Fruit fly (Drosophila melanogaster) whole organism, prepupa: ENCODE data around the gene CG10969.

ENCODE experiments used
- Blimp-1 ChIP-seq: fragments of 200-800 bp; sonication (Bioruptor generic); optimal IDR thresholded peaks from 3 replicates; lab custom pipeline; 2017; ENCODE audit warnings: missing biosample characterization, missing genetic modification characterization, mild to moderate bottlenecking, moderate library complexity, missing genetic modification reagents
- CG10631 ChIP-seq: fragments of 200-800 bp; sonication (Bioruptor generic); optimal IDR thresholded peaks from 2 replicates; lab custom pipeline; 2016; ENCODE audit warnings: missing biosample characterization, missing genetic modification characterization
- CG10669 ChIP-seq: fragments of 200-800 bp; sonication (Bioruptor generic); optimal IDR thresholded peaks from 3 replicates; lab custom pipeline; 2018; ENCODE audit warnings: missing biosample characterization, mild to moderate bottlenecking, missing genetic modification characterization, moderate library complexity
- CG11294 ChIP-seq: fragments of 200-800 bp; sonication (Bioruptor generic); IDR thresholded peaks from 2 replicates; pipeline ENCODE4 v1.3.6; 2022; ENCODE audit warnings: missing biosample characterization, missing genetic modification characterization
- CG11902 ChIP-seq: fragments of 200-800 bp; sonication (Bioruptor generic); optimal IDR thresholded peaks from 3 replicates; lab custom pipeline; 2016; ENCODE audit warnings: missing biosample characterization, missing genetic modification characterization
- CG15336 ChIP-seq: fragments of 200-800 bp; sonication (Bioruptor generic); IDR thresholded peaks from 2 replicates; pipeline ENCODE4 v1.3.6; 2022; ENCODE audit warnings: missing biosample characterization, missing genetic modification characterization
- CG1621 ChIP-seq: fragments of 200-800 bp; sonication (Bioruptor generic); optimal IDR thresholded peaks from 3 replicates; lab custom pipeline; 2018; ENCODE audit warnings: missing biosample characterization, mild to moderate bottlenecking, missing genetic modification characterization
- CG3032 ChIP-seq: fragments of 200-800 bp; optimal IDR thresholded peaks from 2 replicates; lab custom pipeline; 2019; ENCODE audit warnings: missing biosample characterization, mild to moderate bottlenecking, missing genetic modification characterization, moderate library complexity
- CG31627 ChIP-seq: fragments of 200-800 bp; sonication (Bioruptor generic); optimal IDR thresholded peaks from 3 replicates; lab custom pipeline; 2016; ENCODE audit warnings: missing biosample characterization, missing genetic modification characterization
- CG34406 ChIP-seq: fragments of 200-800 bp; sonication (Bioruptor generic); optimal IDR thresholded peaks from 3 replicates; lab custom pipeline; 2016; ENCODE audit warnings: missing biosample characterization, missing genetic modification characterization
- CG6163 ChIP-seq: fragments of 200-800 bp; sonication (Bioruptor generic); IDR thresholded peaks from 3 replicates; pipeline ENCODE4 v1.3.6; 2022; ENCODE audit warnings: missing biosample characterization, missing genetic modification characterization
- CG6808 ChIP-seq: fragments of 200-800 bp; sonication (Bioruptor generic); optimal IDR thresholded peaks from 3 replicates; lab custom pipeline; 2017; ENCODE audit warnings: missing biosample characterization, missing genetic modification characterization, mild to moderate bottlenecking, moderate library complexity, missing genetic modification reagents
- CG6854 ChIP-seq: fragments of 200-800 bp; sonication (Bioruptor generic); optimal IDR thresholded peaks from 2 replicates; lab custom pipeline; 2017; ENCODE audit warnings: missing biosample characterization, mild to moderate bottlenecking, missing genetic modification characterization
- CG9139 ChIP-seq: fragments of 200-800 bp; sonication (Bioruptor generic); optimal IDR thresholded peaks from 3 replicates; lab custom pipeline; 2017; ENCODE audit warnings: missing biosample characterization, mild to moderate bottlenecking, missing genetic modification characterization
- Eip75B ChIP-seq: fragments of 200-800 bp; sonication (Bioruptor generic); optimal IDR thresholded peaks from 3 replicates; lab custom pipeline; 2016; ENCODE audit warnings: missing biosample characterization, missing genetic modification characterization
- Eip78C ChIP-seq: fragments of 200-800 bp; sonication (Bioruptor generic); peaks from one replicate; lab custom pipeline; 2016; ENCODE audit warnings: missing biosample characterization, missing genetic modification characterization
- Eip93F ChIP-seq: fragments of 200-800 bp; sonication (Bioruptor generic); optimal IDR thresholded peaks from 2 replicates; lab custom pipeline; 2016; ENCODE audit warnings: missing biosample characterization, mild to moderate bottlenecking, missing genetic modification characterization
- Ets21C ChIP-seq: fragments of 200-800 bp; sonication (Bioruptor generic); optimal IDR thresholded peaks from 3 replicates; lab custom pipeline; 2016; ENCODE audit warnings: missing biosample characterization, missing genetic modification characterization
- Ets96B ChIP-seq: fragments of 200-800 bp; optimal IDR thresholded peaks from 2 replicates; lab custom pipeline; 2019; ENCODE audit warnings: missing biosample characterization, mild to moderate bottlenecking, missing genetic modification characterization, moderate library complexity
- Hr38 ChIP-seq: sonication (Bioruptor generic); optimal IDR thresholded peaks from 2 replicates; lab custom pipeline; 2016; ENCODE audit warnings: missing biosample characterization, missing genetic modification characterization
- Hr4 ChIP-seq: fragments of 200-800 bp; sonication (Bioruptor generic); optimal IDR thresholded peaks from 3 replicates; lab custom pipeline; 2016; ENCODE audit warnings: missing biosample characterization, missing genetic modification characterization
- Lpt ChIP-seq: fragments of 200-800 bp; sonication (Bioruptor generic); optimal IDR thresholded peaks from 3 replicates; lab custom pipeline; 2016; ENCODE audit warnings: missing biosample characterization, missing genetic modification characterization
- Smox ChIP-seq: fragments of 200-800 bp; sonication (Bioruptor generic); optimal IDR thresholded peaks from 3 replicates; lab custom pipeline; 2016; ENCODE audit warnings: missing biosample characterization, missing genetic modification characterization
- Sox102F ChIP-seq: fragments of 200-800 bp; sonication (Bioruptor generic); optimal IDR thresholded peaks from 2 replicates; lab custom pipeline; 2016; ENCODE audit warnings: missing biosample characterization, mild to moderate bottlenecking, missing genetic modification characterization
- Sox14 ChIP-seq: fragments of 200-800 bp; sonication (Bioruptor generic); optimal IDR thresholded peaks from 3 replicates; lab custom pipeline; 2016; ENCODE audit warnings: missing biosample characterization, missing genetic modification characterization
- acj6 ChIP-seq: fragments of 200-800 bp; sonication (Bioruptor generic); optimal IDR thresholded peaks from 3 replicates; lab custom pipeline; 2016; ENCODE audit warnings: missing biosample characterization, missing genetic modification characterization
- cyc ChIP-seq: fragments of 200-800 bp; sonication (Bioruptor generic); optimal IDR thresholded peaks from 3 replicates; lab custom pipeline; 2016; ENCODE audit warnings: missing biosample characterization, missing genetic modification characterization
- eg ChIP-seq: fragments of 200-800 bp; sonication (Bioruptor generic); IDR thresholded peaks from 3 replicates; pipeline ENCODE4 v1.3.6; 2022; ENCODE audit warnings: missing biosample characterization, missing genetic modification characterization
- esn ChIP-seq: fragments of 200-800 bp; sonication (Bioruptor generic); optimal IDR thresholded peaks from 2 replicates; lab custom pipeline; 2016; ENCODE audit warnings: missing biosample characterization, mild to moderate bottlenecking, missing genetic modification characterization, moderate library complexity
- lz ChIP-seq: fragments of 200-800 bp; sonication (Bioruptor generic); optimal IDR thresholded peaks from 3 replicates; lab custom pipeline; 2016; ENCODE audit warnings: missing biosample characterization, missing genetic modification characterization
- net ChIP-seq: fragments of 200-800 bp; sonication (Bioruptor generic); optimal IDR thresholded peaks from 3 replicates; lab custom pipeline; 2016; ENCODE audit warnings: missing biosample characterization, missing genetic modification characterization
- svp ChIP-seq: fragments of 200-800 bp; sonication (Bioruptor generic); peaks from one replicate; lab custom pipeline; 2016; ENCODE audit warnings: missing biosample characterization, missing genetic modification characterization
- topi ChIP-seq: fragments of 200-800 bp; sonication (Bioruptor generic); optimal IDR thresholded peaks from 3 replicates; lab custom pipeline; 2016; ENCODE audit warnings: missing biosample characterization, missing genetic modification characterization
- vri ChIP-seq: fragments of 200-800 bp; sonication (Bioruptor generic); optimal IDR thresholded peaks from 3 replicates; lab custom pipeline; 2016; ENCODE audit warnings: missing biosample characterization, mild to moderate bottlenecking, missing genetic modification characterization

CG10969 gene

dm6 chr3L:12745121-12745770 is 35.7 kb downstream of the CG10969 start, which contains the start of gene CG32109:
Gene CG32109, plus strand, starts transcription at chr3L:12745344.
- TF ChIP-seq esn (GFP tag; lab: Kevin White, UChicago) (peak; percentile 2), topi (no peak)

dm6 chr3L:12741608-12742007 is 39.3 kb downstream of the CG10969 start, which contains the start of gene CG32112:
Gene CG32112, plus strand, starts transcription at chr3L:12741718.
- TF ChIP-seq CG34406 (GFP tag; lab: Kevin White, UChicago) (no peak), Sox102F (no peak), Blimp-1 (GFP tag; lab: Kevin White, UChicago) (no peak), Hr4 (GFP tag; lab: Kevin White, UChicago) (peak; percentile 1), CG6808 (GFP tag; lab: Kevin White, UChicago) (no peak), Lpt (GFP tag; lab: Kevin White, UChicago) (no peak), CG15336 (GFP tag; lab: Robert Waterston, UW) (no peak), CG3032 (tag; lab: Kevin White, UChicago) (no peak), CG6163 (GFP tag; lab: Robert Waterston, UW) (no peak), esn (GFP tag; lab: Kevin White, UChicago) (peak; percentile 44), cyc (GFP tag; lab: Kevin White, UChicago) (no peak), Smox (no peak), Ets96B (tag; lab: Kevin White, UChicago) (no peak), Eip93F (GFP tag; lab: Kevin White, UChicago) (no peak)

- TF ChIP-seq Eip75B (GFP tag; lab: Kevin White, UChicago) = no peak
- TF ChIP-seq CG31627 (GFP tag; lab: Kevin White, UChicago) = no peak
- no peak for TF ChIP-seq lz (GFP tag; lab: Kevin White, UChicago)
- no peak for TF ChIP-seq Ets21C (GFP tag; lab: Kevin White, UChicago)
- TF ChIP-seq net (GFP tag; lab: Kevin White, UChicago) = no peak
- TF ChIP-seq CG11294 = no peak
- no peak for TF ChIP-seq CG9139
- TF ChIP-seq Eip93F (GFP tag; lab: Kevin White, UChicago) = no peak
- TF ChIP-seq CG11902 (GFP tag; lab: Kevin White, UChicago) = no peak
- no peak for TF ChIP-seq CG10631
- no peak for TF ChIP-seq Ets96B (tag; lab: Kevin White, UChicago)
- no peak for TF ChIP-seq vri (GFP tag; lab: Kevin White, UChicago)
- TF ChIP-seq acj6 (GFP tag; lab: Kevin White, UChicago) = no peak
- no peak for TF ChIP-seq Eip78C
- TF ChIP-seq Sox14 (GFP tag; lab: Kevin White, UChicago) = no peak
- TF ChIP-seq CG1621 (tag; lab: Kevin White, UChicago) = no peak
- TF ChIP-seq Hr38 = no peak
Observed at dm6 chr3L:12735707-12736106, 45.2 kb downstream of the CG10969 start.

- TF ChIP-seq Ets96B (tag; lab: Kevin White, UChicago) = no peak
- no peak for TF ChIP-seq CG6808 (GFP tag; lab: Kevin White, UChicago)
- peak; percentile 24 for TF ChIP-seq acj6 (GFP tag; lab: Kevin White, UChicago)
- no peak for TF ChIP-seq CG6854 (GFP tag; lab: Kevin White, UChicago)
- TF ChIP-seq CG10631 = peak; percentile 63
- TF ChIP-seq Hr4 (GFP tag; lab: Kevin White, UChicago) = peak; percentile 13
- TF ChIP-seq CG31627 (GFP tag; lab: Kevin White, UChicago) = no peak
- peak; percentile 33 for TF ChIP-seq CG3032 (tag; lab: Kevin White, UChicago)
Observed at dm6 chr3L:12734550-12735012, 46.3 kb downstream of the CG10969 start, which contains the start of the genes SmD1 and Ptp69D. Gene SmD1, minus strand, starts transcription at chr3L:12734611. Gene Ptp69D, plus strand, starts transcription at chr3L:12734945.

dm6 chr3L:12732742-12733141 is 48.2 kb downstream of the CG10969 start:
- no peak for TF ChIP-seq CG15336 (GFP tag; lab: Robert Waterston, UW)
- no peak for TF ChIP-seq CG9139
- TF ChIP-seq CG10669 (GFP tag; lab: Kevin White, UChicago) = no peak
- no peak for TF ChIP-seq svp (GFP tag; lab: Kevin White, UChicago)
- TF ChIP-seq CG10631 = no peak
- no peak for TF ChIP-seq eg (GFP tag; lab: Robert Waterston, UW)
- TF ChIP-seq CG6163 (GFP tag; lab: Robert Waterston, UW) = no peak
